Fruit fly (Drosophila melanogaster) Kc167 (cell line): ENCODE results near the gene CG5446.

Experiments
- Myc ChIP-seq: fragments of >200 bp; optimal IDR thresholded peaks from 2 replicates; lab custom pipeline; 2017; ENCODE audit warnings: missing external identifiers
- Sin3A ChIP-seq: fragments of >200 bp; optimal IDR thresholded peaks from 2 replicates; lab custom pipeline; 2018; ENCODE audit warnings: missing external identifiers
- h ChIP-seq: fragments of >200 bp; optimal IDR thresholded peaks from 3 replicates; lab custom pipeline; 2018; ENCODE audit warnings: missing external identifiers
- insv ChIP-seq: fragments of >200 bp; optimal IDR thresholded peaks from 3 replicates; lab custom pipeline; 2018; ENCODE audit warnings: missing external identifiers
- psq ChIP-seq: fragments of >200 bp; optimal IDR thresholded peaks from 2 replicates; lab custom pipeline; 2017; ENCODE audit warnings: missing external identifiers
- ttk ChIP-seq: sonication (Bioruptor generic); optimal IDR thresholded peaks from 2 replicates; lab custom pipeline; 2017; ENCODE audit warnings: missing external identifiers

The CG5446 gene

dm6 chr2L:12427487-12428101, at the start of gene CG5446, which contains the start of gene Trm1:
Gene CG5446 (minus strand): TSS chr2L:12427709.
Gene Trm1 (plus strand): TSS chr2L:12428028.
- no peak for TF ChIP-seq Myc
- TF ChIP-seq psq = no peak
- TF ChIP-seq Sin3A (lab: Kevin White, UChicago) = no peak
- no peak for TF ChIP-seq ttk (lab: Kevin White, UChicago)
- no peak for TF ChIP-seq h
- TF ChIP-seq insv = no peak

dm6 chr2L:12476115-12476514, 48.6 kb upstream of the CG5446 start:
- TF ChIP-seq Myc (no peak), Sin3A (lab: Kevin White, UChicago) (no peak), insv (no peak), h (no peak), psq (no peak), ttk (lab: Kevin White, UChicago) (no peak)

dm6 chr2L:12475308-12475707, 47.8 kb upstream of the CG5446 start:
- TF ChIP-seq insv (no peak), ttk (lab: Kevin White, UChicago) (no peak), Myc (no peak), h (no peak)

- TF ChIP-seq Sin3A (lab: Kevin White, UChicago) (no peak), insv (no peak), h (no peak), ttk (lab: Kevin White, UChicago) (no peak), Myc (no peak), psq (no peak)
Measured at dm6 chr2L:12474212-12474891, 46.8 kb upstream of the CG5446 start.

dm6 chr2L:12473583-12473982, 46.1 kb upstream of the CG5446 start:
- TF ChIP-seq insv (no peak), Myc (no peak), Sin3A (lab: Kevin White, UChicago) (no peak), psq (no peak), ttk (lab: Kevin White, UChicago) (no peak), h (no peak)

dm6 chr2L:12472988-12473387, 45.5 kb upstream of the CG5446 start:
- TF ChIP-seq ttk (lab: Kevin White, UChicago) = no peak
- TF ChIP-seq insv = no peak
- no peak for TF ChIP-seq Sin3A (lab: Kevin White, UChicago)
- no peak for TF ChIP-seq Myc
- no peak for TF ChIP-seq psq
- no peak for TF ChIP-seq h

dm6 chr2L:12471937-12472336, 44.4 kb upstream of the CG5446 start:
- no peak for TF ChIP-seq ttk (lab: Kevin White, UChicago)
- no peak for TF ChIP-seq Myc
- TF ChIP-seq h = no peak
- no peak for TF ChIP-seq insv

- TF ChIP-seq ttk (lab: Kevin White, UChicago) (no peak), insv (no peak), Myc (no peak), h (no peak), Sin3A (lab: Kevin White, UChicago) (no peak), psq (no peak)
Measured at dm6 chr2L:12469235-12469634, 41.7 kb upstream of the CG5446 start.

dm6 chr2L:12468813-12469212, 41.3 kb upstream of the CG5446 start:
- TF ChIP-seq Sin3A (lab: Kevin White, UChicago) = no peak

- TF ChIP-seq Myc = no peak
- TF ChIP-seq Sin3A (lab: Kevin White, UChicago) = no peak
- no peak for TF ChIP-seq psq
- no peak for TF ChIP-seq ttk (lab: Kevin White, UChicago)
- no peak for TF ChIP-seq insv
- no peak for TF ChIP-seq h
Measured at dm6 chr2L:12467673-12468072, 40.2 kb upstream of the CG5446 start.

- TF ChIP-seq Sin3A (lab: Kevin White, UChicago) (no peak), h (no peak), Myc (no peak), insv (no peak), ttk (lab: Kevin White, UChicago) (no peak), psq (no peak)
Measured at dm6 chr2L:12466506-12467043, 39.1 kb upstream of the CG5446 start.

- TF ChIP-seq Myc (no peak), psq (no peak), h (no peak), ttk (lab: Kevin White, UChicago) (no peak)
Measured at dm6 chr2L:12465164-12466011, 37.9 kb upstream of the CG5446 start.

- TF ChIP-seq insv (no peak), h (no peak), psq (no peak)
Measured at dm6 chr2L:12464065-12464464, 36.6 kb upstream of the CG5446 start.
